Worm (Caenorhabditis elegans) whole organism, L4 larva: ENCODE results near the gene ZK666.1.

Experiments
- F10B5.3 ChIP-seq: sonication (generic microtip); optimal IDR thresholded peaks from 2 replicates; lab custom pipeline; 2016; ENCODE audit warnings: mild to moderate bottlenecking, missing genetic modification characterization, missing compliant biosample characterization
- F26F4.8 ChIP-seq: fragments of 200-800 bp; sonication (Bioruptor generic); conservative IDR thresholded peaks from 2 replicates; pipeline ENCODE4 v1.3.6; 2022; ENCODE audit warnings: missing genetic modification characterization, missing compliant biosample characterization
- T20F7.1 ChIP-seq: fragments of 200-800 bp; sonication (Bioruptor generic); optimal IDR thresholded peaks from 2 replicates; lab custom pipeline; 2018; ENCODE audit warnings: mild to moderate bottlenecking, missing genetic modification characterization, missing compliant biosample characterization
- Y105C5A.15 ChIP-seq: fragments of 200-800 bp; sonication (Bioruptor generic); IDR thresholded peaks from 2 replicates; pipeline ENCODE4 v1.3.6; 2022; ENCODE audit warnings: missing genetic modification characterization, missing compliant biosample characterization
- ZK337.2 ChIP-seq: fragments of 200-800 bp; sonication (Bioruptor generic); IDR thresholded peaks from 2 replicates; pipeline ENCODE4 v1.3.6; 2022; ENCODE audit warnings: missing genetic modification reagents, missing genetic modification characterization, missing compliant biosample characterization
- ZK546.5 ChIP-seq, 2 experiments: sonication (generic microtip); optimal IDR thresholded peaks; 2 replicates each; lab custom pipeline; 2017; ENCODE audit warnings: missing biosample characterization in 2 of 2, missing genetic modification characterization in 2 of 2
- aly-2 ChIP-seq: sonication (generic microtip); optimal IDR thresholded peaks from 2 replicates; lab custom pipeline; 2018; ENCODE audit warnings: missing biosample characterization, missing genetic modification characterization
- ama-1 ChIP-seq: fragments of 150-350 bp; optimal IDR thresholded peaks from 2 replicates; lab custom pipeline; 2014; ENCODE audit warnings: inconsistent platforms, mixed read lengths
- arid-1 ChIP-seq: fragments of 200-800 bp; sonication (Bioruptor generic); conservative IDR thresholded peaks from 2 replicates; pipeline ENCODE4 v1.3.6; 2022; ENCODE audit warnings: missing genetic modification reagents, missing genetic modification characterization, missing compliant biosample characterization
- ceh-62 ChIP-seq: sonication (generic microtip); optimal IDR thresholded peaks from 2 replicates; lab custom pipeline; 2017; ENCODE audit warnings: missing biosample characterization, missing genetic modification characterization
- ceh-82 ChIP-seq: sonication (generic microtip); optimal IDR thresholded peaks from 2 replicates; lab custom pipeline; 2017; ENCODE audit warnings: missing biosample characterization, missing genetic modification characterization
- daf-12 ChIP-seq: fragments of 150-350 bp; optimal IDR thresholded peaks from 2 replicates; lab custom pipeline; 2014; ENCODE audit warnings: missing biosample characterization, missing genetic modification reagents, missing genetic modification characterization
- daf-8 ChIP-seq: fragments of 200-800 bp; sonication (Bioruptor generic); IDR thresholded peaks from 2 replicates; pipeline ENCODE4 v1.3.6; 2022; ENCODE audit warnings: missing genetic modification characterization, missing compliant biosample characterization
- dmd-6 ChIP-seq: fragments of 200-800 bp; sonication (Bioruptor generic); IDR thresholded peaks from 2 replicates; pipeline ENCODE4 v1.3.6; 2022; ENCODE audit warnings: missing genetic modification reagents, missing genetic modification characterization, missing compliant biosample characterization
- dpl-1 ChIP-seq: fragments of 150-350 bp; optimal IDR thresholded peaks from 2 replicates; lab custom pipeline; 2014; ENCODE audit warnings: missing biosample characterization, missing genetic modification reagents, missing genetic modification characterization
- duxl-1 ChIP-seq: sonication (generic microtip); optimal IDR thresholded peaks from 2 replicates; lab custom pipeline; 2016; ENCODE audit warnings: mild to moderate bottlenecking, missing genetic modification characterization, moderate library complexity, missing compliant biosample characterization; ENCODE audit not compliant: poor library complexity
- egl-43 ChIP-seq: fragments of 200-800 bp; sonication (Bioruptor generic); IDR thresholded peaks from 2 replicates; pipeline ENCODE4 v1.3.6; 2022; ENCODE audit warnings: missing genetic modification reagents, missing genetic modification characterization, missing compliant biosample characterization
- gei-8 ChIP-seq: fragments of 200-800 bp; sonication (Bioruptor generic); optimal IDR thresholded peaks from 2 replicates; lab custom pipeline; 2018; ENCODE audit warnings: mild to moderate bottlenecking, missing genetic modification characterization, missing compliant biosample characterization
- jun-1 ChIP-seq: fragments of 150-350 bp; optimal IDR thresholded peaks from 2 replicates; lab custom pipeline; 2014; ENCODE audit warnings: missing biosample characterization, missing genetic modification reagents, missing genetic modification characterization
- lim-7 ChIP-seq: fragments of 200-800 bp; sonication (Bioruptor generic); IDR thresholded peaks from 2 replicates; pipeline ENCODE4 v1.3.6; 2022; ENCODE audit warnings: missing genetic modification characterization, missing compliant biosample characterization
- lin-15B ChIP-seq: fragments of 150-350 bp; sonication (generic microtip); optimal IDR thresholded peaks from 3 replicates; lab custom pipeline; 2014; ENCODE audit warnings: missing biosample characterization, missing genetic modification characterization
- lin-29 ChIP-seq: fragments of 200-800 bp; sonication (Bioruptor generic); IDR thresholded peaks from 2 replicates; pipeline ENCODE4 v1.3.6; 2022; ENCODE audit warnings: missing genetic modification reagents, missing genetic modification characterization, missing compliant biosample characterization
- lin-38 ChIP-seq: fragments of 200-800 bp; sonication (Bioruptor generic); IDR thresholded peaks from 2 replicates; pipeline ENCODE4 v1.3.6; 2022; ENCODE audit warnings: missing genetic modification reagents, missing genetic modification characterization, missing compliant biosample characterization
- lir-3 ChIP-seq: sonication (generic microtip); optimal IDR thresholded peaks from 2 replicates; lab custom pipeline; 2016; ENCODE audit warnings: mild to moderate bottlenecking, missing genetic modification characterization, missing compliant biosample characterization
- lsy-2 ChIP-seq, 2 experiments: fragments of 150-350 bp in 1 of 2; sonication (generic microtip) in 1 of 2; optimal IDR thresholded peaks; 2 replicates each; lab custom pipeline; 2014 to 2017; ENCODE audit warnings: missing biosample characterization in 2 of 2, missing genetic modification characterization in 2 of 2
- mdl-1 ChIP-seq, 2 experiments: fragments of 150-350 bp in 1 of 2; sonication (generic microtip) in 1 of 2; optimal IDR thresholded peaks; 2 replicates each; lab custom pipeline; 2014 to 2017; ENCODE audit warnings: missing biosample characterization in 2 of 2, missing genetic modification characterization in 2 of 2
- mep-1 ChIP-seq: fragments of 150-350 bp; sonication (generic microtip); optimal IDR thresholded peaks from 3 replicates; lab custom pipeline; 2014; ENCODE audit warnings: missing biosample characterization, missing genetic modification characterization
- mxl-3 ChIP-seq: fragments of 200-800 bp; sonication (Bioruptor generic); optimal IDR thresholded peaks from 2 replicates; lab custom pipeline; 2018; ENCODE audit warnings: mild to moderate bottlenecking, missing genetic modification characterization, missing compliant biosample characterization
- nhr-102 ChIP-seq: sonication (generic microtip); optimal IDR thresholded peaks from 2 replicates; lab custom pipeline; 2016; ENCODE audit warnings: mild to moderate bottlenecking, missing genetic modification characterization, moderate library complexity, missing compliant biosample characterization
- nhr-11 ChIP-seq: fragments of 150-350 bp; optimal IDR thresholded peaks from 2 replicates; lab custom pipeline; 2014; ENCODE audit warnings: missing biosample characterization, missing genetic modification characterization
- nhr-25 ChIP-seq: sonication (generic microtip); optimal IDR thresholded peaks from 2 replicates; lab custom pipeline; 2017; ENCODE audit warnings: missing genetic modification characterization, mild to moderate bottlenecking, missing compliant biosample characterization, antibody characterized with exemption, moderate library complexity, borderline replicate concordance; ENCODE audit not compliant: insufficient read depth
- nhr-41 ChIP-seq: fragments of 200-800 bp; sonication (Bioruptor generic); IDR thresholded peaks from 2 replicates; pipeline ENCODE4 v1.3.6; 2022; ENCODE audit warnings: missing genetic modification reagents, missing genetic modification characterization, missing compliant biosample characterization
- nhr-48 ChIP-seq: sonication (generic microtip); optimal IDR thresholded peaks from 2 replicates; lab custom pipeline; 2016; ENCODE audit warnings: mild to moderate bottlenecking, missing genetic modification characterization, missing compliant biosample characterization
- nhr-76 ChIP-seq: fragments of 150-350 bp; optimal IDR thresholded peaks from 2 replicates; lab custom pipeline; 2014; ENCODE audit warnings: missing biosample characterization, missing genetic modification characterization
- nhr-77 ChIP-seq: fragments of 150-350 bp; optimal IDR thresholded peaks from 2 replicates; lab custom pipeline; 2014; ENCODE audit warnings: missing biosample characterization, missing genetic modification characterization
- saeg-2 ChIP-seq: fragments of 200-800 bp; sonication (Bioruptor generic); IDR thresholded peaks from 2 replicates; pipeline ENCODE4 v1.3.6; 2022; ENCODE audit warnings: missing genetic modification reagents, missing genetic modification characterization, missing compliant biosample characterization
- sdz-12 ChIP-seq: fragments of 200-800 bp; sonication (Bioruptor generic); optimal IDR thresholded peaks from 2 replicates; lab custom pipeline; 2018; ENCODE audit warnings: mild to moderate bottlenecking, missing genetic modification characterization, missing compliant biosample characterization
- set-16 ChIP-seq: fragments of 200-800 bp; sonication (Bioruptor generic); IDR thresholded peaks from 2 replicates; pipeline ENCODE4 v1.3.6; 2022; ENCODE audit warnings: missing genetic modification reagents, missing genetic modification characterization, missing compliant biosample characterization
- snpc-1.2 ChIP-seq: fragments of 200-800 bp; sonication (Bioruptor generic); IDR thresholded peaks from 2 replicates; pipeline ENCODE4 v1.3.6; 2022; ENCODE audit warnings: missing genetic modification reagents, missing genetic modification characterization, missing compliant biosample characterization
- snpc-4 ChIP-seq: fragments of 150-350 bp; optimal IDR thresholded peaks from 2 replicates; lab custom pipeline; 2014; ENCODE audit warnings: missing biosample characterization, missing genetic modification characterization
- spr-1 ChIP-seq: sonication (generic microtip); optimal IDR thresholded peaks from 2 replicates; lab custom pipeline; 2016; ENCODE audit warnings: mild to moderate bottlenecking, missing genetic modification characterization, missing compliant biosample characterization
- spr-3 ChIP-seq: fragments of 200-800 bp; sonication (Bioruptor generic); optimal IDR thresholded peaks from 2 replicates; lab custom pipeline; 2018; ENCODE audit warnings: mild to moderate bottlenecking, missing genetic modification characterization, missing compliant biosample characterization
- unc-130 ChIP-seq: sonication (generic microtip); optimal IDR thresholded peaks from 2 replicates; lab custom pipeline; 2016; ENCODE audit warnings: missing genetic modification reagents, missing genetic modification characterization, missing compliant biosample characterization
- unc-39 ChIP-seq: sonication (generic microtip); optimal IDR thresholded peaks from 2 replicates; lab custom pipeline; 2017; ENCODE audit warnings: missing biosample characterization, missing genetic modification characterization
- unc-62 ChIP-seq, 3 experiments: fragments of 150-350 bp in 1 of 3; sonication (generic microtip); optimal IDR thresholded peaks in 2 of 3; peaks in 1 of 3; 1 replicate in 1 of 3; 2 replicates in 2 of 3; lab custom pipeline; 2014 to 2017; ENCODE audit warnings: missing biosample characterization in 3 of 3, missing genetic modification characterization in 3 of 3, missing genetic modification reagents in 3 of 3, missing genotype in 1 of 3
- zag-1 ChIP-seq: fragments of 150-350 bp; optimal IDR thresholded peaks from 2 replicates; lab custom pipeline; 2014; ENCODE audit warnings: missing biosample characterization, missing genetic modification characterization
- zfp-2 ChIP-seq: sonication (generic microtip); optimal IDR thresholded peaks from 2 replicates; lab custom pipeline; 2016; ENCODE audit warnings: mild to moderate bottlenecking, missing genetic modification characterization, missing compliant biosample characterization
- zfp-3 ChIP-seq: fragments of 200-800 bp; sonication (Bioruptor generic); conservative IDR thresholded peaks from 2 replicates; pipeline ENCODE4 v1.3.6; 2022; ENCODE audit warnings: missing genetic modification reagents, missing genetic modification characterization, missing compliant biosample characterization
- zip-2 ChIP-seq: fragments of 150-350 bp; optimal IDR thresholded peaks from 2 replicates; lab custom pipeline; 2014; ENCODE audit warnings: missing biosample characterization, missing genetic modification characterization
- ztf-11 ChIP-seq: fragments of 150-350 bp; optimal IDR thresholded peaks from 2 replicates; lab custom pipeline; 2014; ENCODE audit warnings: missing biosample characterization, missing genetic modification characterization
- ztf-7 ChIP-seq: fragments of 150-350 bp; optimal IDR thresholded peaks from 2 replicates; lab custom pipeline; 2014; ENCODE audit warnings: missing biosample characterization, missing genetic modification characterization

Gene ZK666.1

ce11 chrII:10502491-10503063 lies 31.4 kb upstream of the ZK666.1 start, which contains the start of gene myrf-1 (continued):
- TF ChIP-seq spr-1 (peak; percentile 74), unc-62 (GFP tag; optimal IDR thresholded peaks at IDR 0.05 in 1 of 2; lab: Kevin White, UChicago) (peak in 1 of 2 experiments; percentile 85), unc-62 (tag; optimal IDR thresholded peaks at IDR 0.05; lab: Kevin White, UChicago) (no peak), nhr-77 (tag; lab: Kevin White, UChicago) (peak; percentile 89), F10B5.3 (tag; lab: Kevin White, UChicago) (peak; percentile 55), ZK337.2 (no peak), zag-1 (tag; lab: Kevin White, UChicago) (no peak), unc-39 (no peak), lin-29 (GFP tag; lab: Robert Waterston, UW) (peak; percentile 76; the same call in 1 of the 2 replicates), mep-1 (tag; lab: Kevin White, UChicago) (peak; percentile 91), lin-38 (GFP tag; lab: Robert Waterston, UW) (peak; percentile 63), nhr-102 (tag; lab: Kevin White, UChicago) (peak; percentile 63), sdz-12 (GFP tag; lab: Kevin White, UChicago) (no peak), aly-2 (tag; lab: Kevin White, UChicago) (no peak), lsy-2 (tag; optimal IDR thresholded peaks at IDR 0.05; lab: Kevin White, UChicago) (peak; percentile 25 to 74), duxl-1 (no peak), nhr-25 (tag; lab: Kevin White, UChicago) (peak; percentile 89), mxl-3 (peak; percentile 96), ceh-62 (tag; lab: Kevin White, UChicago) (no peak), nhr-11 (tag; lab: Kevin White, UChicago) (peak; percentile 95), zfp-2 (tag; lab: Kevin White, UChicago) (peak; percentile 10), nhr-76 (tag; lab: Kevin White, UChicago) (no peak), arid-1 (peak; percentile 79), snpc-1.2 (GFP tag; lab: Robert Waterston, UW) (no peak), dmd-6 (peak; percentile 84), spr-3 (GFP tag; lab: Kevin White, UChicago) (peak; percentile 48), daf-8 (GFP tag; lab: Robert Waterston, UW) (no peak), zfp-3 (no peak), T20F7.1 (GFP tag; lab: Kevin White, UChicago) (peak; percentile 44), zip-2 (tag; lab: Kevin White, UChicago) (no peak), ZK546.5 (tag; optimal IDR thresholded peaks at IDR 0.05; lab: Kevin White, UChicago) (no peak), ztf-7 (peak; percentile 36), saeg-2 (GFP tag; lab: Robert Waterston, UW) (peak; percentile 84; the same call in 1 of the 2 replicates), snpc-4 (no peak), lim-7 (0 out of 2 replicates have a peak, but pooled peaks have one; percentile 46), jun-1 (peak; percentile 58), ztf-11 (no peak), lin-15B (tag; lab: Kevin White, UChicago) (no peak), nhr-48 (tag; lab: Kevin White, UChicago) (peak; percentile 78), Y105C5A.15 (GFP tag; lab: Robert Waterston, UW) (no peak), ama-1 (lab: Kevin White, UChicago) (no peak), gei-8 (GFP tag; lab: Kevin White, UChicago) (peak; percentile 48), unc-130 (no peak), set-16 (GFP tag; lab: Robert Waterston, UW) (peak; percentile 100), F26F4.8 (GFP tag; lab: Robert Waterston, UW) (0 out of 2 replicates have a peak, but pooled peaks have one; percentile 14), daf-12 (tag; lab: Kevin White, UChicago) (no peak), egl-43 (GFP tag; lab: Robert Waterston, UW) (peak; percentile 91), mdl-1 (tag; optimal IDR thresholded peaks at IDR 0.05; lab: Kevin White, UChicago) (peak; percentile 59 to 92), ceh-82 (tag; lab: Kevin White, UChicago) (no peak), dpl-1 (peak; percentile 49), lir-3 (tag; lab: Kevin White, UChicago) (peak; percentile 16), nhr-41 (GFP tag; lab: Robert Waterston, UW) (peak; percentile 99)
